Fruit fly (Drosophila melanogaster) whole organism, embryonic: ENCODE results near the gene Miox.
A peak's percentile ranks its signal among the peaks of the same experiment; 100 is the strongest.

ENCODE experiments used
- Bgb ChIP-seq: fragments of 200-800 bp; sonication (Bioruptor generic); IDR thresholded peaks from 2 replicates; pipeline ENCODE4 v1.3.6; 2022; ENCODE audit warnings: missing biosample characterization, missing genetic modification characterization; ENCODE audit not compliant: partially characterized antibody
- C15 ChIP-seq: fragments of 200-800 bp; sonication (Bioruptor generic); IDR thresholded peaks from 3 replicates; pipeline ENCODE4 v1.3.6; 2022; ENCODE audit warnings: missing biosample characterization, missing genetic modification characterization
- CG10543 ChIP-seq: fragments of 200-800 bp; sonication (Bioruptor generic); optimal IDR thresholded peaks from 3 replicates; lab custom pipeline; 2017; ENCODE audit warnings: missing biosample characterization, mild to moderate bottlenecking, missing genetic modification characterization, moderate library complexity
- CG10654 ChIP-seq: fragments of 200-800 bp; sonication (Bioruptor generic); optimal IDR thresholded peaks from 2 replicates; lab custom pipeline; 2016; ENCODE audit warnings: missing biosample characterization, missing genetic modification characterization
- CG12299 ChIP-seq: fragments of 200-800 bp; sonication (Bioruptor generic); optimal IDR thresholded peaks from 2 replicates; lab custom pipeline; 2018; ENCODE audit warnings: missing biosample characterization, mild to moderate bottlenecking, missing genetic modification characterization
- CG13424 ChIP-seq: fragments of 200-800 bp; sonication (Bioruptor generic); optimal IDR thresholded peaks from 2 replicates; lab custom pipeline; 2019; ENCODE audit warnings: missing biosample characterization, mild to moderate bottlenecking, missing genetic modification characterization, moderate library complexity
- CG14050 ChIP-seq: fragments of 200-800 bp; sonication (Bioruptor generic); IDR thresholded peaks from 3 replicates; pipeline ENCODE4 v1.3.6; 2022; ENCODE audit warnings: missing biosample characterization, missing genetic modification characterization
- CG14710 ChIP-seq: fragments of 200-800 bp; sonication (Bioruptor generic); optimal IDR thresholded peaks from 3 replicates; lab custom pipeline; 2019; ENCODE audit warnings: missing biosample characterization, mild to moderate bottlenecking, missing genetic modification characterization, moderate library complexity
- CG1602 ChIP-seq: fragments of 200-800 bp; sonication (Bioruptor generic); optimal IDR thresholded peaks from 3 replicates; lab custom pipeline; 2016; ENCODE audit warnings: missing biosample characterization, missing genetic modification characterization
- CG18011 ChIP-seq: fragments of 200-800 bp; sonication (Bioruptor generic); optimal IDR thresholded peaks from 2 replicates; lab custom pipeline; 2017; ENCODE audit warnings: missing biosample characterization, missing genetic modification characterization, mild to moderate bottlenecking, moderate library complexity, missing genotype
- CG2120 ChIP-seq: fragments of 200-800 bp; sonication (Bioruptor generic); optimal IDR thresholded peaks from 3 replicates; lab custom pipeline; 2016; ENCODE audit warnings: missing biosample characterization, missing genetic modification characterization
- CG3065 ChIP-seq: fragments of 200-800 bp; sonication (Bioruptor generic); optimal IDR thresholded peaks from 2 replicates; lab custom pipeline; 2016; ENCODE audit warnings: missing biosample characterization, missing genetic modification characterization
- CG4424 ChIP-seq: fragments of 200-800 bp; sonication (Bioruptor generic); optimal IDR thresholded peaks from 3 replicates; lab custom pipeline; 2016; ENCODE audit warnings: missing biosample characterization, missing genetic modification characterization
- CG6813 ChIP-seq: fragments of 200-800 bp; sonication (Bioruptor generic); optimal IDR thresholded peaks from 2 replicates; lab custom pipeline; 2017; ENCODE audit warnings: missing biosample characterization, missing genetic modification characterization, mild to moderate bottlenecking, moderate library complexity, missing genetic modification reagents
- CG7271 ChIP-seq: fragments of 200-800 bp; sonication (Bioruptor generic); optimal IDR thresholded peaks from 2 replicates; lab custom pipeline; 2018; ENCODE audit warnings: missing biosample characterization, mild to moderate bottlenecking, missing genetic modification characterization, moderate library complexity
- CG8765 ChIP-seq: fragments of 200-800 bp; sonication (Bioruptor generic); IDR thresholded peaks from 2 replicates; pipeline ENCODE4 v1.3.6; 2022; ENCODE audit warnings: missing biosample characterization, missing genetic modification characterization
- CG9215 ChIP-seq: fragments of 200-800 bp; sonication (Bioruptor generic); IDR thresholded peaks from 2 replicates; pipeline ENCODE4 v1.3.6; 2022; ENCODE audit warnings: missing biosample characterization, missing genetic modification characterization
- D ChIP-seq, 2 experiments: fragments of 200-800 bp in 1 of 2; fragments of >200 bp in 1 of 2; sonication (Bioruptor generic) in 1 of 2; optimal IDR thresholded peaks; 2 replicates in 1 of 2; 3 replicates in 1 of 2; lab custom pipeline; 2017; ENCODE audit warnings: mild to moderate bottlenecking in 1 of 2, missing biosample characterization in 1 of 2, missing genetic modification characterization in 1 of 2, missing genetic modification reagents in 1 of 2
- Dref ChIP-seq: fragments of 200-800 bp; sonication (Bioruptor generic); IDR thresholded peaks from 2 replicates; pipeline ENCODE4 v1.3.6; 2022; ENCODE audit warnings: missing biosample characterization, missing genetic modification characterization
- E2f1 ChIP-seq: fragments of 200-800 bp; sonication (Bioruptor generic); IDR thresholded peaks from 2 replicates; pipeline ENCODE4 v1.3.6; 2022; ENCODE audit warnings: missing biosample characterization, missing genetic modification characterization
- H2.0 ChIP-seq: fragments of 200-800 bp; sonication (Bioruptor generic); IDR thresholded peaks from 2 replicates; pipeline ENCODE4 v1.3.6; 2022; ENCODE audit warnings: missing biosample characterization, missing genetic modification characterization
- Hr3 ChIP-seq: fragments of 200-800 bp; sonication (Bioruptor generic); optimal IDR thresholded peaks from 3 replicates; lab custom pipeline; 2016; ENCODE audit warnings: missing biosample characterization, missing genetic modification characterization
- Hsf ChIP-seq: fragments of 200-800 bp; sonication (Bioruptor generic); optimal IDR thresholded peaks from 3 replicates; lab custom pipeline; 2016; ENCODE audit warnings: missing biosample characterization, missing genetic modification characterization
- Jarid2 ChIP-seq: fragments of 200-800 bp; sonication (Bioruptor generic); optimal IDR thresholded peaks from 3 replicates; lab custom pipeline; 2017; ENCODE audit warnings: mild to moderate bottlenecking, missing biosample characterization, missing genetic modification reagents, missing genetic modification characterization
- MBD-R2 ChIP-seq: fragments of 200-800 bp; sonication (Bioruptor generic); IDR thresholded peaks from 2 replicates; pipeline ENCODE4 v1.3.6; 2022; ENCODE audit warnings: missing biosample characterization, missing genetic modification characterization
- Mad ChIP-seq: fragments of 200-800 bp; sonication (Bioruptor generic); optimal IDR thresholded peaks from 2 replicates; lab custom pipeline; 2016; ENCODE audit warnings: missing biosample characterization, missing genetic modification characterization
- Nf-YC ChIP-seq: fragments of 200-800 bp; optimal IDR thresholded peaks from 3 replicates; lab custom pipeline; 2019; ENCODE audit warnings: missing biosample characterization, mild to moderate bottlenecking, missing genetic modification characterization, moderate library complexity
- Oli ChIP-seq: fragments of 200-800 bp; sonication (Bioruptor generic); optimal IDR thresholded peaks from 2 replicates; lab custom pipeline; 2018; ENCODE audit warnings: missing biosample characterization, mild to moderate bottlenecking, missing genetic modification characterization, moderate library complexity
- Spps ChIP-seq: fragments of 200-800 bp; sonication (Bioruptor generic); optimal IDR thresholded peaks from 2 replicates; lab custom pipeline; 2018; ENCODE audit warnings: missing biosample characterization, mild to moderate bottlenecking, missing genetic modification characterization
- Sry-δ ChIP-seq: fragments of 200-800 bp; sonication (Bioruptor generic); optimal IDR thresholded peaks from 2 replicates; lab custom pipeline; 2016; ENCODE audit warnings: missing biosample characterization, missing genetic modification characterization
- Xbp1 ChIP-seq: fragments of 200-800 bp; sonication (Bioruptor generic); optimal IDR thresholded peaks from 3 replicates; lab custom pipeline; 2016; ENCODE audit warnings: missing biosample characterization, mild to moderate bottlenecking, missing genetic modification characterization
- al ChIP-seq: fragments of 200-800 bp; sonication (Bioruptor generic); IDR thresholded peaks from 2 replicates; pipeline ENCODE4 v1.3.6; 2022; ENCODE audit warnings: missing biosample characterization, missing genetic modification characterization
- bab2 ChIP-seq: fragments of 200-800 bp; sonication (Bioruptor generic); optimal IDR thresholded peaks from 2 replicates; lab custom pipeline; 2016; ENCODE audit warnings: missing biosample characterization, missing genetic modification characterization
- bcd ChIP-seq: fragments of 200-800 bp; sonication (Bioruptor generic); optimal IDR thresholded peaks from 2 replicates; lab custom pipeline; 2017; ENCODE audit warnings: missing biosample characterization, mild to moderate bottlenecking, missing genetic modification characterization
- bowl ChIP-seq: fragments of 200-800 bp; sonication (Bioruptor generic); IDR thresholded peaks from 2 replicates; pipeline ENCODE4 v1.3.6; 2022; ENCODE audit warnings: missing biosample characterization, missing genetic modification characterization
- corto ChIP-seq: fragments of 200-800 bp; sonication (Bioruptor generic); optimal IDR thresholded peaks from 2 replicates; lab custom pipeline; 2016; ENCODE audit warnings: missing biosample characterization, mild to moderate bottlenecking, missing genetic modification characterization, moderate library complexity
- crc ChIP-seq: fragments of 200-800 bp; sonication (Bioruptor generic); optimal IDR thresholded peaks from 2 replicates; lab custom pipeline; 2016; ENCODE audit warnings: missing biosample characterization, missing genetic modification characterization
- dati ChIP-seq: fragments of 200-800 bp; sonication (Bioruptor generic); IDR thresholded peaks from 2 replicates; pipeline ENCODE4 v1.3.6; 2022; ENCODE audit warnings: missing biosample characterization, missing genetic modification characterization
- dimm ChIP-seq: fragments of 200-800 bp; sonication (Bioruptor generic); IDR thresholded peaks from 2 replicates; pipeline ENCODE4 v1.3.6; 2022; ENCODE audit warnings: missing biosample characterization, missing genetic modification characterization
- ems ChIP-seq: fragments of 200-800 bp; sonication (Bioruptor generic); optimal IDR thresholded peaks from 3 replicates; lab custom pipeline; 2016; ENCODE audit warnings: missing biosample characterization, missing genetic modification characterization
- ham ChIP-seq: fragments of 200-800 bp; sonication (Bioruptor generic); IDR thresholded peaks from 2 replicates; pipeline ENCODE4 v1.3.6; 2022; ENCODE audit warnings: missing biosample characterization, missing genetic modification characterization
- jigr1 ChIP-seq: fragments of 200-800 bp; sonication (Bioruptor generic); IDR thresholded peaks from 3 replicates; pipeline ENCODE4 v1.3.6; 2022; ENCODE audit warnings: missing biosample characterization, missing genetic modification characterization
- jing ChIP-seq: fragments of 200-800 bp; sonication (Bioruptor generic); optimal IDR thresholded peaks from 2 replicates; lab custom pipeline; 2018; ENCODE audit warnings: missing biosample characterization, mild to moderate bottlenecking, missing genetic modification characterization
- nmo ChIP-seq: fragments of 200-800 bp; sonication (Bioruptor generic); optimal IDR thresholded peaks from 2 replicates; lab custom pipeline; 2018; ENCODE audit warnings: missing biosample characterization, mild to moderate bottlenecking, missing genetic modification characterization, moderate library complexity
- onecut ChIP-seq: fragments of 200-800 bp; sonication (Bioruptor generic); IDR thresholded peaks from 2 replicates; pipeline ENCODE4 v1.3.6; 2022; ENCODE audit warnings: missing biosample characterization, missing genetic modification characterization
- tx ChIP-seq: fragments of 200-800 bp; sonication (Bioruptor generic); optimal IDR thresholded peaks from 2 replicates; lab custom pipeline; 2016; ENCODE audit warnings: missing biosample characterization, missing genetic modification characterization
- wor ChIP-seq: fragments of 200-800 bp; sonication (Bioruptor generic); IDR thresholded peaks from 2 replicates; pipeline ENCODE4 v1.3.6; 2022; ENCODE audit warnings: missing biosample characterization, missing genetic modification characterization
- zf30C ChIP-seq: fragments of 200-800 bp; sonication (Bioruptor generic); optimal IDR thresholded peaks from 3 replicates; lab custom pipeline; 2018; ENCODE audit warnings: missing biosample characterization, mild to moderate bottlenecking, missing genetic modification characterization
- zfh1 ChIP-seq: fragments of 200-800 bp; sonication (Bioruptor generic); IDR thresholded peaks from 3 replicates; pipeline ENCODE4 v1.3.6; 2022; ENCODE audit warnings: missing biosample characterization, missing genetic modification characterization

The Miox gene

dm6 chr3L:12136630-12137029, 48.2 kb upstream of the Miox start, which contains the start of the genes CG5645 and Atg12 (continued):
- TF ChIP-seq nmo (peak; percentile 44), jigr1 (no peak), CG13424 (peak; percentile 74), CG14050 (GFP tag; lab: Robert Waterston, UW) (peak; percentile 36; the same call in 1 of the 3 replicates), Nf-YC (tag; lab: Kevin White, UChicago) (peak; percentile 59), H2.0 (no peak), Sry-δ (GFP tag; lab: Kevin White, UChicago) (peak; percentile 85), Dref (peak; percentile 61), zfh1 (GFP tag; lab: Robert Waterston, UW) (peak; percentile 66; the same call in 2 of the 3 replicates), Jarid2 (no peak), Bgb (GFP tag; lab: Robert Waterston, UW) (peak; percentile 77), bab2 (GFP tag; lab: Kevin White, UChicago) (peak; percentile 20), E2f1 (peak; percentile 18; the same call in 1 of the 2 replicates)

- no peak for TF ChIP-seq bowl (GFP tag; lab: Robert Waterston, UW)
- peak; percentile 61 for TF ChIP-seq Mad (GFP tag; lab: Kevin White, UChicago)
- TF ChIP-seq CG1602: peak; percentile 67
- TF ChIP-seq jing (GFP tag; lab: Kevin White, UChicago): no peak
- no peak for TF ChIP-seq CG6813 (GFP tag; lab: Kevin White, UChicago)
- TF ChIP-seq CG10654: peak; percentile 68
- TF ChIP-seq C15 (GFP tag; lab: Robert Waterston, UW): no peak
- no peak for TF ChIP-seq CG8765 (GFP tag; lab: Robert Waterston, UW)
- TF ChIP-seq CG2120 (GFP tag; lab: Kevin White, UChicago): peak; percentile 86
- TF ChIP-seq D (optimal IDR thresholded peaks at IDR 0.05; lab: Kevin White, UChicago): no peak
- TF ChIP-seq D (GFP tag; optimal IDR thresholded peaks at IDR 0.05; lab: Kevin White, UChicago): peak; percentile 34
- peak; percentile 80 for TF ChIP-seq Hsf
- no peak for TF ChIP-seq crc (GFP tag; lab: Kevin White, UChicago)
- peak; percentile 55 for TF ChIP-seq Oli
- TF ChIP-seq onecut (GFP tag; lab: Robert Waterston, UW): peak; percentile 34
- no peak for TF ChIP-seq dati (GFP tag; lab: Robert Waterston, UW)
- peak; percentile 24 for TF ChIP-seq CG18011
- TF ChIP-seq bcd (GFP tag; lab: Kevin White, UChicago): peak; percentile 78
- TF ChIP-seq CG9215: peak; percentile 74; the same call in 1 of the 2 replicates
- TF ChIP-seq corto (GFP tag; lab: Kevin White, UChicago): peak; percentile 71
- TF ChIP-seq ems (GFP tag; lab: Kevin White, UChicago): peak; percentile 66
- TF ChIP-seq CG7271 (tag; lab: Kevin White, UChicago): no peak
- peak; percentile 2 for TF ChIP-seq Spps (tag; lab: Kevin White, UChicago)
- peak; percentile 55 for TF ChIP-seq MBD-R2 (GFP tag; lab: Robert Waterston, UW)
- TF ChIP-seq CG12299 (tag; lab: Kevin White, UChicago): no peak
- TF ChIP-seq al (GFP tag; lab: Robert Waterston, UW): peak; percentile 72
- peak; percentile 89 for TF ChIP-seq nmo
- peak; percentile 45 for TF ChIP-seq tx (GFP tag; lab: Kevin White, UChicago)
- peak; percentile 73 for TF ChIP-seq CG4424 (GFP tag; lab: Kevin White, UChicago)
- peak; percentile 83 for TF ChIP-seq Xbp1 (GFP tag; lab: Kevin White, UChicago)
- TF ChIP-seq wor (GFP tag; lab: Robert Waterston, UW): peak; percentile 33; the same call in 1 of the 2 replicates
- TF ChIP-seq zf30C: no peak
- peak; percentile 52 for TF ChIP-seq CG3065 (GFP tag; lab: Kevin White, UChicago)
- peak; percentile 89 for TF ChIP-seq CG14710 (tag; lab: Kevin White, UChicago)
- TF ChIP-seq dimm (GFP tag; lab: Robert Waterston, UW): no peak
- TF ChIP-seq Hr3: peak; percentile 81
- TF ChIP-seq CG10543 (GFP tag; lab: Kevin White, UChicago): peak; percentile 87
- 0 out of 2 replicates have a peak, but pooled peaks have one; percentile 43 for TF ChIP-seq ham (GFP tag; lab: Robert Waterston, UW)
Observed at dm6 chr3L:12138113-12138899, 46.5 kb upstream of the Miox start, which contains the start of the genes ND-SGDH and RhoGAP68F. ND-SGDH (minus strand) TSS chr3L:12138584. RhoGAP68F (plus strand) TSS chr3L:12138868.
